Worm (Caenorhabditis elegans): ENCODE data around the gene F28B12.6.

Gene F28B12.6

DNA sequence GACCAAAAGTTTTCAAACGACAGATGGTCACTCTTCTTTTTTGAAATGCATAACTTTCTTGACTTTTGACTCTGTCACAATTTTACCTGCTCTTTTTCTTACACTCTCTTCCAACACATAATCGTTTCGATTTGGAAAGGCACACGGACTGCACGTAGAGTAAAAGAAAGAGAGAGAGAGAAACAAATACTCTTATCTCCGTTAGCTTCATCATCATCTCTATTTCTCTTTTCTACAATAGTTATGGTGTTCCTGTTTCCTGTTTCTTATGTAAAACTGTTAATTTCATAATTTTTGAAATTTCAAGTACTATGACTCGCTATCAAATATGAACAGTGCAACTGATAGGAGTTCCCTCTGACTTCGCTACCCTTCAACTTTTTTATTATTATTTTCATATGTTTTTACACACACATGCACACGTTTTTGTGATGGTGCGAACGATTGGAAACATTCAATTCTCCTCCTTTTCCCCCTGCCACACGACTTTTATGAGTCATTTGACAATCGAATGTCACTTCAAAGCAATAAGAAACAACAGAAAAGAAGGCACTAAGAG lies 10.5 kb upstream of the F28B12.6 start:
- TF ChIP-seq mls-2 (tag; optimal IDR thresholded peaks at IDR 0.05) (no peak), mep-1 (tag; optimal IDR thresholded peaks at IDR 0.05) (no peak), ces-1 (GFP tag; optimal IDR thresholded peaks at IDR 0.05) (no peak), lsy-2 (tag; optimal IDR thresholded peaks at IDR 0.05) (no peak), sptf-1 (tag; optimal IDR thresholded peaks at IDR 0.05) (no peak), lin-32 (GFP tag; optimal IDR thresholded peaks at IDR 0.05) (no peak), unc-120 (tag; optimal IDR thresholded peaks at IDR 0.05; ENCODE audit: poor library complexity, severe bottlenecking) (no peak)

DNA sequence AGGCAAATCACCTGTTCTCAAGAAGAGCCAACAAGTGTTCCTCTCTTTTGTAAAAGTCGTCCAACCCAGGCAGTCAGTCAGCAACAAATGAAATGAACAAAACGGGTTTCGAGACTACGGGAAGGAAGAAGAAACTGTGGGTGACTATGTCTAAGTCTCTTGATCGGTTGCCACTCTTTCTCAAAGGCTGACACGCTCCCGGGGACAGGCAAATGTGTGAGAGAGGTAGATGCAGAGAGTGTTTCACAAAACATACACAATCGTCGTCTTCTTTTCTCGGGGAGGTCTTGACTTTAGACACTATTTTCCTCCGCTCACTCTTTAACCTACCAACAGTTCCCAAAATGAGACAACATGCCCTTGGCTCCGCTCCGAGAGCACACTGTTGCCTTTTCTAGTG lies 9.6 kb upstream of the F28B12.6 start:
- no peak for TF ChIP-seq ztf-11 (tag; optimal IDR thresholded peaks at IDR 0.05)
- peak; percentile 27 for TF ChIP-seq nhr-237 (tag; optimal IDR thresholded peaks at IDR 0.05)

DNA sequence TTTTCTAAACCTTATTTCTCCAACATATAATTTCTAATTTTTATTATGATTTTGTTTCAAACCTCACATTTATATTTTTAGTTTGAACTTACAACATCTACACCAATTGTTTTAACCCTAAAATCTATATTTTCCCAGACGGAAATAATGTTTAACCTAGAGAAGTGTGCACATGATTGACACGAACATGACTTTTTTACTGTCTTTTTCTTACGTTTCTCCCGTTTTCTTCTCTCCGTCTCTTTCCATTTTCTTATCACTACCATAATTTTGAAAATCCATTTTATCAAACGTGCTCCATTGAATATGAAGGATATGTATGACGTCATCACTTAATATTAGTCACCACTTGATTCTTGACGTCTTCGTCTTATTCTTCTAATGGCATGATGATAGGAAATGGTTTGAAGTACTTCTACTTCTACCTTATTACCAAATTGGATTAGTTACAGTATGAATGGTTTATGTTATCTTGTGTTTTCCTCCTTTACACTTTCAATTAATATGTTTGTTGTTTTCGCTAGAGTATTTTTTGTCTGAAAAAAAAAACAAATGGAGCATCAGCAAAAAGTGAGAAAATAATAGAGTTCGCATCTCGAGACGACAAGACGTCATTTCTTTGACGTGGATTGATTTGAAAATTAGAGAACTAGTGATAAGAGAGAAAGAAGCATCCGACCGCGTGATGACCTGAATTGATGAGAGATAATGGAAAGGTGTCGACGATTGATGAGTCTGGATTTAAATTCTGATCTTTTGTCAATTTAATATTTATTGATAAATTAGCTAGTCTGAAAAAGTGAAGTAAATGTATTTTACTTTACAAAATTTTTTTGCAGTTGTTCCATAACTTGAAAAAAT lies 8.5 kb upstream of the F28B12.6 start:
- TF ChIP-seq sem-2 (GFP tag; optimal IDR thresholded peaks at IDR 0.05) (no peak), nhr-12 (tag; optimal IDR thresholded peaks at IDR 0.05) (no peak), blmp-1 (tag; optimal IDR thresholded peaks at IDR 0.05) (no peak), zip-8 (tag; optimal IDR thresholded peaks at IDR 0.05) (peak; percentile 79), unc-62 (GFP tag; optimal IDR thresholded peaks at IDR 0.05) (peak; percentile 97)

DNA sequence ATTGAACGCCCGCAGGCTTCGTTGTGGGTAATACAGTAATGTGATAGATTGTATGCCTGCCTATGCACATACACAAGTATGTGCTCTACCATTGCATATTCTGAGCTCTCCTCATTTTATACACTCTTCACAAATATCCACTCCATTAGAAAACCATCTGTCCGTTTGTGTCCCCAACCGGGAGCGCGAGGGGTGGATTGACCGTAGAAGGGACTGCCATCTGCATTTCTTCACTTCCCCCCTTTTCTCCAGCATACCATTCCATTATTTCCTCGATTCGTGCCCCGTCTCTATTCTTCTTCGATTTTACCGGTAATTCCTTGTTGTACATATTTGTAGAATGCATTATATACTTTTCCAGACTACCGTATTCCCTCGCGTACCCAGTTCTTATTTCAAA lies 7.5 kb upstream of the F28B12.6 start:
- TF ChIP-seq sem-2 (GFP tag; optimal IDR thresholded peaks at IDR 0.05) (no peak), sptf-1 (tag; optimal IDR thresholded peaks at IDR 0.05) (peak; percentile 24), nhr-28 (tag; optimal IDR thresholded peaks at IDR 0.05) (no peak), zip-8 (tag; optimal IDR thresholded peaks at IDR 0.05) (no peak), unc-62 (GFP tag; optimal IDR thresholded peaks at IDR 0.05) (no peak), ceh-83 (GFP tag; optimal IDR thresholded peaks at IDR 0.05) (no peak), unc-39 (tag; optimal IDR thresholded peaks at IDR 0.05) (no peak), ceh-43 (GFP tag; optimal IDR thresholded peaks at IDR 0.05) (no peak), ceh-39 (tag; optimal IDR thresholded peaks at IDR 0.05) (no peak), M03D4.4 (tag; optimal IDR thresholded peaks at IDR 0.05) (no peak), lsy-2 (tag; optimal IDR thresholded peaks at IDR 0.05) (no peak), mab-5 (tag; optimal IDR thresholded peaks at IDR 0.05) (no peak), flh-1 (GFP tag; optimal IDR thresholded peaks at IDR 0.05) (no peak), mls-2 (tag; optimal IDR thresholded peaks at IDR 0.05) (peak; percentile 27), lin-32 (GFP tag; optimal IDR thresholded peaks at IDR 0.05) (peak; percentile 63), unc-120 (tag; optimal IDR thresholded peaks at IDR 0.05; ENCODE audit: poor library complexity, severe bottlenecking) (no peak), mep-1 (tag; optimal IDR thresholded peaks at IDR 0.05) (no peak), ztf-11 (tag; optimal IDR thresholded peaks at IDR 0.05) (no peak), cnd-1 (tag; optimal IDR thresholded peaks at IDR 0.05) (peak; percentile 72), snpc-4 (tag; optimal IDR thresholded peaks at IDR 0.05) (no peak), elt-3 (tag; optimal IDR thresholded peaks at IDR 0.05) (no peak), nhr-2 (tag; optimal IDR thresholded peaks at IDR 0.05) (peak; percentile 94), ham-2 (GFP tag; optimal IDR thresholded peaks at IDR 0.05) (no peak)

DNA sequence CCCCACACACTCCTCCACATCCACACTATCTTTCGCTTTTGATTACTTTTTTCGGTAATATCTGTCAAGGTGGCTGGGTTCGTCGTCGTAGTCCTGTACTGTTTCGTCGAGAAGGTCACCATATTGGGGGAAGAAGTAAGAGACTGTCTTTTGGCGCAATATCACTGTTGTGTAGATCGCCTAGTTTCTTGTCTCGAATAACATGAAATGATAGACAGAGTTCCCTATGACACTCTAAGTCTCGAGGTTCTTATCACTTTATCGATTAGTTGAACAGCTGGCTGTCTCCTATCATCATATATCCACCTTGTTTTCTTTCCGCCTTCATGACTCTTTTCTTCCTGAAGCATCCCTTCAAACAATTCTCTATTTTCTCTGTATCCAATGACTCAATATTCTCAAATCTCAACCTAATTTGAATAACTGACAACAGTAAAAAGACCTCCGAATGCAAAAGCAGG lies 6.7 kb upstream of the F28B12.6 start:
- TF ChIP-seq unc-62 (GFP tag; optimal IDR thresholded peaks at IDR 0.05) (peak; percentile 70), hlh-1 (tag; optimal IDR thresholded peaks at IDR 0.05) (peak; percentile 63), ham-2 (GFP tag; optimal IDR thresholded peaks at IDR 0.05) (no peak)

DNA sequence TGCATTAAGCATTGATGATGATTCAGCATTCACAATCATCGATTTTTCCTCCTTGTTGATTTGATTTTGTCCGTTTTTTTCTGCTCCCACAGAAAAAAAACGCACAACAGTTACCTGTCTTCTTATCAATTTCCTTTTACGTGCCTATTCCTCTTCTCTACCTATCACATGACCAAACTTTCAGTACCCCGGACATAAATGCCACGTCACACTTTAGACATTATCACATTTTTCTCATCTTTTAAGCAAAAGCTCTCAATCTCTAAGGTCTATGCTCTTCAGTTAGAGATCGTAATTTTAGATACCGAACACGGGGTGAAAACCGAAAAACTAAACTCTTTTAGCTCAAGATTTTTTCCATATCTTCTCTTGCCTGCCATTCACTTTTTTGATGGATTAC lies 4.7 kb upstream of the F28B12.6 start:
- TF ChIP-seq tbx-8 (GFP tag; optimal IDR thresholded peaks at IDR 0.05): no peak
- TF ChIP-seq mls-2 (tag; optimal IDR thresholded peaks at IDR 0.05): no peak
- no peak for TF ChIP-seq elt-3 (tag; optimal IDR thresholded peaks at IDR 0.05)
- TF ChIP-seq lin-13 (tag; optimal IDR thresholded peaks at IDR 0.05): no peak
- no peak for TF ChIP-seq sptf-1 (tag; optimal IDR thresholded peaks at IDR 0.05)
- TF ChIP-seq nhr-2 (tag; optimal IDR thresholded peaks at IDR 0.05): no peak
- no peak for TF ChIP-seq ceh-39 (tag; optimal IDR thresholded peaks at IDR 0.05)
- TF ChIP-seq unc-62 (GFP tag; optimal IDR thresholded peaks at IDR 0.05): no peak
